Fruit fly (Drosophila melanogaster) whole organism, pupa: Measurements from ENCODE around the gene viaf.

Source experiments
- CG10348 ChIP-seq: fragments of 200-800 bp; sonication (Bioruptor generic); IDR thresholded peaks from 2 replicates; pipeline ENCODE4 v1.3.6; 2022; ENCODE audit warnings: missing biosample characterization, missing genetic modification characterization
- CG12605 ChIP-seq: fragments of 200-800 bp; sonication (Bioruptor generic); IDR thresholded peaks from 2 replicates; pipeline ENCODE4 v1.3.6; 2022; ENCODE audit warnings: missing biosample characterization, missing genetic modification characterization
- CG13204 ChIP-seq: fragments of 200-800 bp; sonication (Bioruptor generic); optimal IDR thresholded peaks from 2 replicates; lab custom pipeline; 2018; ENCODE audit warnings: missing biosample characterization, mild to moderate bottlenecking, missing genetic modification characterization, moderate library complexity
- CG14655 ChIP-seq: fragments of 200-800 bp; sonication (Bioruptor generic); optimal IDR thresholded peaks from 3 replicates; lab custom pipeline; 2017; ENCODE audit warnings: mild to moderate bottlenecking, missing biosample characterization, missing genetic modification reagents, missing genetic modification characterization
- CG15710 ChIP-seq: fragments of 200-800 bp; sonication (Bioruptor generic); optimal IDR thresholded peaks from 2 replicates; lab custom pipeline; 2018; ENCODE audit warnings: missing biosample characterization, mild to moderate bottlenecking, missing genetic modification characterization, moderate library complexity
- CG17806 ChIP-seq: fragments of 200-800 bp; sonication (Bioruptor generic); optimal IDR thresholded peaks from 2 replicates; lab custom pipeline; 2018; ENCODE audit warnings: missing biosample characterization, mild to moderate bottlenecking, missing genetic modification characterization, moderate library complexity
- CG32121 ChIP-seq: fragments of 200-800 bp; sonication (Bioruptor generic); IDR thresholded peaks from 2 replicates; pipeline ENCODE4 v1.3.6; 2022; ENCODE audit warnings: missing biosample characterization, missing genetic modification characterization
- CG34367 ChIP-seq: fragments of 200-800 bp; sonication (Bioruptor generic); optimal IDR thresholded peaks from 2 replicates; lab custom pipeline; 2018; ENCODE audit warnings: missing biosample characterization, mild to moderate bottlenecking, missing genetic modification characterization
- CG4496 ChIP-seq: fragments of 200-800 bp; sonication (Bioruptor generic); IDR thresholded peaks from 3 replicates; pipeline ENCODE4 v1.3.6; 2022; ENCODE audit warnings: missing biosample characterization, missing genetic modification characterization
- CG8159 ChIP-seq: fragments of 200-800 bp; sonication (Bioruptor generic); optimal IDR thresholded peaks from 3 replicates; lab custom pipeline; 2018; ENCODE audit warnings: missing biosample characterization, mild to moderate bottlenecking, missing genetic modification characterization, moderate library complexity
- CG8301 ChIP-seq: fragments of 200-800 bp; sonication (Bioruptor generic); optimal IDR thresholded peaks from 2 replicates; lab custom pipeline; 2018; ENCODE audit warnings: missing biosample characterization, mild to moderate bottlenecking, missing genetic modification characterization
- CG9948 ChIP-seq: fragments of 200-800 bp; sonication (Bioruptor generic); optimal IDR thresholded peaks from 2 replicates; lab custom pipeline; 2018; ENCODE audit warnings: missing biosample characterization, mild to moderate bottlenecking, missing genetic modification characterization, moderate library complexity
- D1 ChIP-seq: fragments of 200-800 bp; sonication (Bioruptor generic); optimal IDR thresholded peaks from 2 replicates; lab custom pipeline; 2018; ENCODE audit warnings: missing biosample characterization, mild to moderate bottlenecking, missing genetic modification characterization, moderate library complexity
- EcR ChIP-seq: fragments of 200-800 bp; sonication (Bioruptor generic); optimal IDR thresholded peaks from 3 replicates; lab custom pipeline; 2019; ENCODE audit warnings: missing biosample characterization, missing genetic modification characterization, mild to moderate bottlenecking, moderate library complexity, missing genetic modification reagents
- Ets98B ChIP-seq: fragments of 200-800 bp; sonication (Bioruptor generic); IDR thresholded peaks from 2 replicates; pipeline ENCODE4 v1.3.6; 2022; ENCODE audit warnings: missing biosample characterization, missing genetic modification characterization
- Pif1A ChIP-seq: fragments of 200-800 bp; sonication (Bioruptor generic); optimal IDR thresholded peaks from 3 replicates; lab custom pipeline; 2016; ENCODE audit warnings: missing biosample characterization, missing genetic modification characterization
- Pif1B ChIP-seq: fragments of 200-800 bp; sonication (Bioruptor generic); optimal IDR thresholded peaks from 3 replicates; lab custom pipeline; 2016; ENCODE audit warnings: missing biosample characterization, missing genetic modification characterization
- Snoo ChIP-seq: fragments of 200-800 bp; sonication (Bioruptor generic); optimal IDR thresholded peaks from 3 replicates; lab custom pipeline; 2017; ENCODE audit warnings: missing biosample characterization, mild to moderate bottlenecking, missing genetic modification characterization, inconsistent platforms
- fd96Ca ChIP-seq: fragments of 200-800 bp; sonication (Bioruptor generic); IDR thresholded peaks from 3 replicates; pipeline ENCODE4 v1.3.6; 2022; ENCODE audit warnings: missing biosample characterization, missing genetic modification characterization
- gl ChIP-seq: fragments of 200-800 bp; sonication (Bioruptor generic); optimal IDR thresholded peaks from 2 replicates; lab custom pipeline; 2018; ENCODE audit warnings: missing biosample characterization, mild to moderate bottlenecking, missing genetic modification characterization
- rn ChIP-seq: fragments of 200-800 bp; sonication (Bioruptor generic); IDR thresholded peaks from 2 replicates; pipeline ENCODE4 v1.3.6; 2022; ENCODE audit warnings: missing biosample characterization, missing genetic modification characterization

The viaf gene

dm6 chr3L:11966104-11966503 is 26.9 kb downstream of the viaf start, which contains the start of gene prc:
prc (minus strand) TSS chr3L:11966131.
- TF ChIP-seq gl (tag; lab: Kevin White, UChicago) (no peak), CG8301 (no peak), CG32121 (GFP tag; lab: Robert Waterston, UW) (no peak), CG9948 (tag; lab: Kevin White, UChicago) (no peak), CG10348 (GFP tag; lab: Robert Waterston, UW) (no peak), Pif1A (no peak), CG13204 (GFP tag; lab: Kevin White, UChicago) (no peak), fd96Ca (no peak)

- TF ChIP-seq CG32121 (GFP tag; lab: Robert Waterston, UW) (no peak), CG8301 (no peak), rn (GFP tag; lab: Robert Waterston, UW) (no peak), CG14655 (GFP tag; lab: Kevin White, UChicago) (no peak), EcR (no peak), fd96Ca (no peak), Ets98B (GFP tag; lab: Robert Waterston, UW) (no peak)
Measured at dm6 chr3L:11957669-11958333, 35.2 kb downstream of the viaf start, which contains the start of the genes CG11570 and CG43294. CG11570 (minus strand) TSS chr3L:11957769. CG43294 (plus strand) TSS chr3L:11958283.

- TF ChIP-seq CG10348 (GFP tag; lab: Robert Waterston, UW): no peak
- TF ChIP-seq D1: no peak
- no peak for TF ChIP-seq CG13204 (GFP tag; lab: Kevin White, UChicago)
- no peak for TF ChIP-seq Pif1A
- TF ChIP-seq Pif1B (GFP tag; lab: Kevin White, UChicago): no peak
- TF ChIP-seq CG8301: no peak
- no peak for TF ChIP-seq CG12605 (GFP tag; lab: Robert Waterston, UW)
- TF ChIP-seq Snoo (tag; lab: Kevin White, UChicago): no peak
- TF ChIP-seq CG32121 (GFP tag; lab: Robert Waterston, UW): no peak
- no peak for TF ChIP-seq fd96Ca
- TF ChIP-seq gl (tag; lab: Kevin White, UChicago): no peak
- TF ChIP-seq CG15710 (tag; lab: Kevin White, UChicago): no peak
- TF ChIP-seq Ets98B (GFP tag; lab: Robert Waterston, UW): no peak
- TF ChIP-seq rn (GFP tag; lab: Robert Waterston, UW): no peak
- no peak for TF ChIP-seq CG17806 (tag; lab: Kevin White, UChicago)
- TF ChIP-seq CG34367 (tag; lab: Kevin White, UChicago): no peak
- TF ChIP-seq CG4496 (GFP tag; lab: Robert Waterston, UW): no peak
- TF ChIP-seq EcR: no peak
Measured at dm6 chr3L:11953783-11954182, 39.2 kb downstream of the viaf start, which contains the start of gene CG7248. CG7248 (plus strand) TSS chr3L:11954083.

dm6 chr3L:11953217-11953616 is 39.8 kb downstream of the viaf start, which contains the start of gene obst-G:
obst-G (minus strand) TSS chr3L:11953317.
- TF ChIP-seq CG10348 (GFP tag; lab: Robert Waterston, UW) (no peak), Ets98B (GFP tag; lab: Robert Waterston, UW) (no peak), Pif1A (no peak), CG17806 (tag; lab: Kevin White, UChicago) (no peak), Pif1B (GFP tag; lab: Kevin White, UChicago) (no peak), CG4496 (GFP tag; lab: Robert Waterston, UW) (no peak), CG34367 (tag; lab: Kevin White, UChicago) (no peak), CG15710 (tag; lab: Kevin White, UChicago) (no peak), CG12605 (GFP tag; lab: Robert Waterston, UW) (no peak), CG9948 (tag; lab: Kevin White, UChicago) (no peak), EcR (no peak), fd96Ca (no peak), CG13204 (GFP tag; lab: Kevin White, UChicago) (no peak), CG14655 (GFP tag; lab: Kevin White, UChicago) (no peak), CG32121 (GFP tag; lab: Robert Waterston, UW) (no peak), rn (GFP tag; lab: Robert Waterston, UW) (no peak), gl (tag; lab: Kevin White, UChicago) (no peak)

dm6 chr3L:11949539-11949938 is 43.4 kb downstream of the viaf start, which contains the start of gene CG17826:
CG17826 (plus strand) TSS chr3L:11949839.
- TF ChIP-seq Ets98B (GFP tag; lab: Robert Waterston, UW): no peak
- no peak for TF ChIP-seq CG4496 (GFP tag; lab: Robert Waterston, UW)
- TF ChIP-seq CG15710 (tag; lab: Kevin White, UChicago): no peak
- TF ChIP-seq rn (GFP tag; lab: Robert Waterston, UW): no peak
- TF ChIP-seq CG14655 (GFP tag; lab: Kevin White, UChicago): no peak
- no peak for TF ChIP-seq EcR

- TF ChIP-seq EcR (no peak), rn (GFP tag; lab: Robert Waterston, UW) (no peak), CG12605 (GFP tag; lab: Robert Waterston, UW) (no peak), Ets98B (GFP tag; lab: Robert Waterston, UW) (no peak), CG14655 (GFP tag; lab: Kevin White, UChicago) (no peak), D1 (no peak), CG13204 (GFP tag; lab: Kevin White, UChicago) (no peak), fd96Ca (no peak), Pif1B (GFP tag; lab: Kevin White, UChicago) (no peak), CG34367 (tag; lab: Kevin White, UChicago) (no peak), CG17806 (tag; lab: Kevin White, UChicago) (no peak), CG32121 (GFP tag; lab: Robert Waterston, UW) (no peak), CG8159 (tag; lab: Kevin White, UChicago) (no peak), Pif1A (no peak), CG4496 (GFP tag; lab: Robert Waterston, UW) (no peak)
Measured at dm6 chr3L:11947357-11947756, 45.6 kb downstream of the viaf start, which contains the start of gene CG7252. CG7252 (plus strand) TSS chr3L:11947675.
